ENCODE assay signal across 1 fruit fly cellular context in genomic region chr3L:3081966-3082516, dm6.
TF ChIP-seq lines count a peak whose summit lies in the region.

No protein-coding gene starts in this region.

TF ChIP-seq in whole organism, embryonic, 481 proteins besides CTCF, POLR2A, EP300 and RAD21 (continued from another document):
- no peak for TF ChIP-seq CG8765 (GFP tag; IDR thresholded peaks at IDR 0.05; lab: Robert Waterston, UW)
- TF ChIP-seq slbo (GFP tag; IDR thresholded peaks at IDR 0.05; lab: Robert Waterston, UW), result no peak
- no peak for TF ChIP-seq tio (GFP tag; optimal IDR thresholded peaks at IDR 0.05; lab: Kevin White, UChicago)
- no peak for TF ChIP-seq Hsf (GFP tag; optimal IDR thresholded peaks at IDR 0.05; lab: Kevin White, UChicago)
- TF ChIP-seq sens-2 (GFP tag; IDR thresholded peaks at IDR 0.05; lab: Robert Waterston, UW), result no peak
- no peak for TF ChIP-seq Nf-YB (GFP tag; optimal IDR thresholded peaks at IDR 0.05; lab: Kevin White, UChicago)
- TF ChIP-seq CG4424 (GFP tag; optimal IDR thresholded peaks at IDR 0.05; lab: Kevin White, UChicago), result no peak
- TF ChIP-seq Sin3A (optimal IDR thresholded peaks at IDR 0.05; lab: Kevin White, UChicago), result no peak
- 0 out of 2 replicates have a peak, but pooled peaks have one; percentile 9 for TF ChIP-seq bbx (GFP tag; IDR thresholded peaks at IDR 0.05; lab: Robert Waterston, UW; ENCODE audit: partially characterized antibody)
- TF ChIP-seq sd (tag; optimal IDR thresholded peaks at IDR 0.05; lab: Kevin White, UChicago), result peak; percentile 4
- TF ChIP-seq PHDP (tag; optimal IDR thresholded peaks at IDR 0.05; lab: Kevin White, UChicago), result peak; percentile 7
- TF ChIP-seq E2f1 (GFP tag; IDR thresholded peaks at IDR 0.05; lab: Robert Waterston, UW), result no peak
- no peak for TF ChIP-seq CG12219 (GFP tag; optimal IDR thresholded peaks at IDR 0.05; lab: Kevin White, UChicago)
- TF ChIP-seq dan (GFP tag; IDR thresholded peaks at IDR 0.05; lab: Robert Waterston, UW), result no peak
- no peak for TF ChIP-seq Elba2 (GFP tag; optimal IDR thresholded peaks at IDR 0.05; lab: Kevin White, UChicago)
- no peak for TF ChIP-seq h (optimal IDR thresholded peaks at IDR 0.05; lab: Kevin White, UChicago)
- peak; percentile 25 for TF ChIP-seq CG34376 (GFP tag; optimal IDR thresholded peaks at IDR 0.05; lab: Kevin White, UChicago)
- peak; percentile 50 for TF ChIP-seq cad (GFP tag; optimal IDR thresholded peaks at IDR 0.05; lab: Kevin White, UChicago)
- no peak for TF ChIP-seq ac (GFP tag; optimal IDR thresholded peaks at IDR 0.05; lab: Kevin White, UChicago)
- TF ChIP-seq CG10543 (GFP tag; optimal IDR thresholded peaks at IDR 0.05; lab: Kevin White, UChicago), result peak; percentile 38
- TF ChIP-seq CG7745 (tag; optimal IDR thresholded peaks at IDR 0.05; lab: Kevin White, UChicago), result peak; percentile 9
- no peak for TF ChIP-seq nmo (GFP tag; optimal IDR thresholded peaks at IDR 0.05; lab: Kevin White, UChicago)
- no peak for TF ChIP-seq Taf1 (GFP tag; IDR thresholded peaks at IDR 0.05; lab: Robert Waterston, UW)
- TF ChIP-seq CG9727 (GFP tag; optimal IDR thresholded peaks at IDR 0.05; lab: Kevin White, UChicago), result no peak
- no peak for TF ChIP-seq unc-4 (GFP tag; IDR thresholded peaks at IDR 0.05; lab: Robert Waterston, UW; ENCODE audit: partially characterized antibody)
- TF ChIP-seq CG4404 (GFP tag; IDR thresholded peaks at IDR 0.05; lab: Robert Waterston, UW), result no peak
- peak; percentile 20 for TF ChIP-seq CG12769 (tag; optimal IDR thresholded peaks at IDR 0.05; lab: Kevin White, UChicago)
- TF ChIP-seq jing (GFP tag; optimal IDR thresholded peaks at IDR 0.05; lab: Kevin White, UChicago), result no peak
- no peak for TF ChIP-seq Rfx (GFP tag; IDR thresholded peaks at IDR 0.05; lab: Robert Waterston, UW)
- TF ChIP-seq CG2199 (GFP tag; IDR thresholded peaks at IDR 0.05; lab: Robert Waterston, UW), result 0 out of 3 replicates have a peak, but pooled peaks have one; percentile 58
- no peak for TF ChIP-seq CG12391 (tag; optimal IDR thresholded peaks at IDR 0.05; lab: Kevin White, UChicago)
- no peak for TF ChIP-seq so (GFP tag; IDR thresholded peaks at IDR 0.05; lab: Robert Waterston, UW)
- no peak for TF ChIP-seq CG3163 (GFP tag; optimal IDR thresholded peaks at IDR 0.05; lab: Kevin White, UChicago)
- TF ChIP-seq CG8290 (GFP tag; optimal IDR thresholded peaks at IDR 0.05; lab: Kevin White, UChicago), result no peak
- peak in 1 of 2 experiments; percentile 31 for TF ChIP-seq CG8290 (tag; optimal IDR thresholded peaks at IDR 0.05; lab: Kevin White, UChicago)
- TF ChIP-seq sqz (GFP tag; optimal IDR thresholded peaks at IDR 0.05; lab: Kevin White, UChicago), result no peak
- no peak for TF ChIP-seq lola (GFP tag; optimal IDR thresholded peaks at IDR 0.05; lab: Kevin White, UChicago)
- TF ChIP-seq ash1 (GFP tag; optimal IDR thresholded peaks at IDR 0.05; lab: Kevin White, UChicago), result no peak
- no peak for TF ChIP-seq CG4707 (GFP tag; optimal IDR thresholded peaks at IDR 0.05; lab: Kevin White, UChicago)
- TF ChIP-seq cg (GFP tag; optimal IDR thresholded peaks at IDR 0.05; lab: Kevin White, UChicago), result peak; percentile 55
- TF ChIP-seq exex (tag; optimal IDR thresholded peaks at IDR 0.05; lab: Kevin White, UChicago), result peak; percentile 52
- no peak for TF ChIP-seq gcm2 (GFP tag; optimal IDR thresholded peaks at IDR 0.05; lab: Kevin White, UChicago)
- TF ChIP-seq Atf6 (GFP tag; IDR thresholded peaks at IDR 0.05; lab: Robert Waterston, UW), result no peak
- TF ChIP-seq insv (GFP tag; optimal IDR thresholded peaks at IDR 0.05; lab: Kevin White, UChicago), result no peak
- TF ChIP-seq CG34422 (GFP tag; IDR thresholded peaks at IDR 0.05; lab: Robert Waterston, UW), result peak; percentile 22; the same call in 1 of the 3 replicates
- peak; percentile 18 for TF ChIP-seq Hmr (GFP tag; optimal IDR thresholded peaks at IDR 0.05; lab: Kevin White, UChicago)
- peak; percentile 97 for TF ChIP-seq CG13894 (tag; optimal IDR thresholded peaks at IDR 0.05; lab: Kevin White, UChicago)
- TF ChIP-seq hb (GFP tag; IDR thresholded peaks at IDR 0.05; lab: Robert Waterston, UW; ENCODE audit: partially characterized antibody), result no peak
- TF ChIP-seq Ets97D (GFP tag; optimal IDR thresholded peaks at IDR 0.05; lab: Kevin White, UChicago), result no peak
- TF ChIP-seq Nf-YA (GFP tag; IDR thresholded peaks at IDR 0.05; lab: Robert Waterston, UW), result no peak
- no peak for TF ChIP-seq pho (GFP tag; optimal IDR thresholded peaks at IDR 0.05; lab: Kevin White, UChicago)
- no peak for TF ChIP-seq CG13775 (GFP tag; optimal IDR thresholded peaks at IDR 0.05; lab: Kevin White, UChicago)
- no peak for TF ChIP-seq sc (optimal IDR thresholded peaks at IDR 0.05; lab: Kevin White, UChicago)
- TF ChIP-seq sc (GFP tag; optimal IDR thresholded peaks at IDR 0.05; lab: Kevin White, UChicago), result no peak
- TF ChIP-seq CG7839 (tag; optimal IDR thresholded peaks at IDR 0.05; lab: Kevin White, UChicago), result no peak
- TF ChIP-seq CG17612 (GFP tag; IDR thresholded peaks at IDR 0.05; lab: Robert Waterston, UW), result no peak
- no peak for TF ChIP-seq Xbp1 (GFP tag; optimal IDR thresholded peaks at IDR 0.05; lab: Kevin White, UChicago)
- no peak for TF ChIP-seq CG15601 (tag; optimal IDR thresholded peaks at IDR 0.05; lab: Kevin White, UChicago)
- no peak for TF ChIP-seq CG7271 (tag; optimal IDR thresholded peaks at IDR 0.05; lab: Kevin White, UChicago)
- no peak for TF ChIP-seq CG3726 (GFP tag; IDR thresholded peaks at IDR 0.05; lab: Robert Waterston, UW)
- peak; percentile 33 for TF ChIP-seq CG12071 (GFP tag; optimal IDR thresholded peaks at IDR 0.05; lab: Kevin White, UChicago)
- no peak for TF ChIP-seq trh (GFP tag; optimal IDR thresholded peaks at IDR 0.05; lab: Kevin White, UChicago)
- no peak for TF ChIP-seq CG1602 (GFP tag; optimal IDR thresholded peaks at IDR 0.05; lab: Kevin White, UChicago)
- no peak for TF ChIP-seq HLH4C (GFP tag; IDR thresholded peaks at IDR 0.05; lab: Robert Waterston, UW; ENCODE audit: partially characterized antibody)
- TF ChIP-seq CG10274 (GFP tag; optimal IDR thresholded peaks at IDR 0.05; lab: Kevin White, UChicago), result no peak
- TF ChIP-seq Scr (GFP tag; IDR thresholded peaks at IDR 0.05; lab: Robert Waterston, UW; ENCODE audit: partially characterized antibody), result no peak
- no peak for TF ChIP-seq Atf3 (GFP tag; optimal IDR thresholded peaks at IDR 0.05; lab: Kevin White, UChicago)
- no peak for TF ChIP-seq Abd-B (GFP tag; optimal IDR thresholded peaks at IDR 0.05; lab: Kevin White, UChicago)
- TF ChIP-seq CG7372 (GFP tag; IDR thresholded peaks at IDR 0.05; lab: Robert Waterston, UW), result no peak
- no peak for TF ChIP-seq CG18476 (GFP tag; optimal IDR thresholded peaks at IDR 0.05; lab: Kevin White, UChicago)
- peak; percentile 38 for TF ChIP-seq sug (tag; optimal IDR thresholded peaks at IDR 0.05; lab: Kevin White, UChicago)
- no peak for TF ChIP-seq CG12155 (GFP tag; optimal IDR thresholded peaks at IDR 0.05; lab: Kevin White, UChicago)
- TF ChIP-seq CG11247 (GFP tag; IDR thresholded peaks at IDR 0.05; lab: Robert Waterston, UW), result no peak
- peak; percentile 8 for TF ChIP-seq CrebB (tag; optimal IDR thresholded peaks at IDR 0.05; lab: Kevin White, UChicago)
- no peak for TF ChIP-seq CG15696 (tag; optimal IDR thresholded peaks at IDR 0.05; lab: Kevin White, UChicago)
- TF ChIP-seq Mad (GFP tag; optimal IDR thresholded peaks at IDR 0.05; lab: Kevin White, UChicago), result no peak
- no peak for TF ChIP-seq CG17385 (GFP tag; optimal IDR thresholded peaks at IDR 0.05; lab: Kevin White, UChicago)
- TF ChIP-seq Vsx1 (GFP tag; optimal IDR thresholded peaks at IDR 0.05; lab: Kevin White, UChicago), result peak; percentile 42
